Worm (Caenorhabditis elegans) whole organism, L3 larva: ENCODE data around the gene ebp-3.

ENCODE experiments used
- R02D3.7 ChIP-seq: fragments of 150-350 bp; optimal IDR thresholded peaks from 2 replicates; lab custom pipeline; 2014; ENCODE audit warnings: missing biosample characterization, missing genetic modification characterization
- ZK546.5 ChIP-seq: sonication (generic microtip); optimal IDR thresholded peaks from 2 replicates; lab custom pipeline; 2017; ENCODE audit warnings: missing biosample characterization, missing genetic modification characterization
- aly-2 ChIP-seq: fragments of 150-350 bp; optimal IDR thresholded peaks from 2 replicates; lab custom pipeline; 2014; ENCODE audit warnings: missing biosample characterization, missing genetic modification characterization
- ama-1 ChIP-seq: fragments of 150-350 bp; optimal IDR thresholded peaks from 2 replicates; lab custom pipeline; 2018
- ceh-16 ChIP-seq: sonication (generic microtip); optimal IDR thresholded peaks from 2 replicates; lab custom pipeline; 2017; ENCODE audit warnings: missing biosample characterization, missing genetic modification characterization
- ceh-28 ChIP-seq: fragments of 150-350 bp; optimal IDR thresholded peaks from 2 replicates; lab custom pipeline; 2014; ENCODE audit warnings: missing biosample characterization, missing genetic modification reagents, missing genetic modification characterization
- ceh-82 ChIP-seq: fragments of 150-350 bp; optimal IDR thresholded peaks from 2 replicates; lab custom pipeline; 2014; ENCODE audit warnings: missing biosample characterization, missing genetic modification characterization
- daf-12 ChIP-seq: fragments of 150-350 bp; optimal IDR thresholded peaks from 2 replicates; lab custom pipeline; 2014; ENCODE audit warnings: missing biosample characterization, missing genetic modification reagents, missing genetic modification characterization
- egl-27 ChIP-seq: sonication (generic microtip); optimal IDR thresholded peaks from 4 replicates; lab custom pipeline; 2017; ENCODE audit warnings: missing biosample characterization, missing genetic modification reagents, missing genetic modification characterization
- egl-5 ChIP-seq: fragments of 150-350 bp; optimal IDR thresholded peaks from 2 replicates; lab custom pipeline; 2017; ENCODE audit warnings: missing biosample characterization, missing genetic modification reagents, missing genetic modification characterization, inconsistent platforms
- elt-1 ChIP-seq: fragments of 150-350 bp; optimal IDR thresholded peaks from 2 replicates; lab custom pipeline; 2014; ENCODE audit warnings: missing biosample characterization, missing genetic modification characterization
- elt-2 ChIP-seq: sonication (generic microtip); optimal IDR thresholded peaks from 2 replicates; lab custom pipeline; 2016; ENCODE audit warnings: missing genetic modification reagents, mild to moderate bottlenecking, missing genetic modification characterization, missing compliant biosample characterization
- elt-3 ChIP-seq, 3 experiments: fragments of 150-350 bp in 1 of 3; sonication (generic microtip) in 2 of 3; optimal IDR thresholded peaks; 2 replicates in 2 of 3; 4 replicates in 1 of 3; lab custom pipeline; 2014 to 2017; ENCODE audit warnings: missing biosample characterization in 3 of 3, missing genetic modification characterization in 3 of 3
- fkh-10 ChIP-seq: sonication (generic microtip); optimal IDR thresholded peaks from 2 replicates; lab custom pipeline; 2017; ENCODE audit warnings: missing biosample characterization, missing genetic modification reagents, missing genetic modification characterization
- fkh-2 ChIP-seq: fragments of 150-350 bp; optimal IDR thresholded peaks from 2 replicates; lab custom pipeline; 2014; ENCODE audit warnings: missing biosample characterization, missing genetic modification reagents, missing genetic modification characterization
- fos-1 ChIP-seq: fragments of 150-350 bp; optimal IDR thresholded peaks from 2 replicates; lab custom pipeline; 2014; ENCODE audit warnings: missing biosample characterization, missing genetic modification characterization
- hmg-11 ChIP-seq: sonication (generic microtip); optimal IDR thresholded peaks from 2 replicates; lab custom pipeline; 2016; ENCODE audit warnings: missing genetic modification characterization, missing compliant biosample characterization
- jun-1 ChIP-seq: fragments of 150-350 bp; optimal IDR thresholded peaks from 2 replicates; lab custom pipeline; 2014; ENCODE audit warnings: missing biosample characterization, missing genetic modification reagents, missing genetic modification characterization
- lin-39 ChIP-seq: fragments of 150-350 bp; optimal IDR thresholded peaks from 2 replicates; lab custom pipeline; 2018; ENCODE audit warnings: missing biosample characterization, missing genetic modification reagents, missing genetic modification characterization
- lsy-12 ChIP-seq: sonication (generic microtip); optimal IDR thresholded peaks from 2 replicates; lab custom pipeline; 2016; ENCODE audit warnings: mild to moderate bottlenecking, missing genetic modification characterization, missing compliant biosample characterization
- mdl-1 ChIP-seq: fragments of 150-350 bp; optimal IDR thresholded peaks from 2 replicates; lab custom pipeline; 2014; ENCODE audit warnings: missing biosample characterization, missing genetic modification characterization
- nfya-1 ChIP-seq: sonication (generic microtip); optimal IDR thresholded peaks from 2 replicates; lab custom pipeline; 2017; ENCODE audit warnings: missing genetic modification characterization, mild to moderate bottlenecking, missing compliant biosample characterization, antibody characterized with exemption, moderate library complexity; ENCODE audit not compliant: insufficient read depth
- nhr-11 ChIP-seq: fragments of 150-350 bp; optimal IDR thresholded peaks from 2 replicates; lab custom pipeline; 2014; ENCODE audit warnings: missing biosample characterization, missing genetic modification characterization
- nhr-12 ChIP-seq: fragments of 150-350 bp; optimal IDR thresholded peaks from 2 replicates; lab custom pipeline; 2014; ENCODE audit warnings: missing biosample characterization, missing genetic modification characterization
- nhr-23 ChIP-seq: fragments of 150-350 bp; optimal IDR thresholded peaks from 2 replicates; lab custom pipeline; 2014; ENCODE audit warnings: missing biosample characterization, missing genetic modification reagents, missing genetic modification characterization
- nhr-28 ChIP-seq: fragments of 150-350 bp; optimal IDR thresholded peaks from 2 replicates; lab custom pipeline; 2014; ENCODE audit warnings: missing biosample characterization, missing genetic modification characterization
- nhr-43 ChIP-seq: sonication (generic microtip); optimal IDR thresholded peaks from 2 replicates; lab custom pipeline; 2016; ENCODE audit warnings: mild to moderate bottlenecking, missing genetic modification characterization, missing compliant biosample characterization; ENCODE audit not compliant: poor library complexity, severe bottlenecking
- nhr-77 ChIP-seq: fragments of 150-350 bp; optimal IDR thresholded peaks from 2 replicates; lab custom pipeline; 2014; ENCODE audit warnings: missing biosample characterization, missing genetic modification characterization
- pha-4 ChIP-seq: fragments of 150-350 bp; optimal IDR thresholded peaks from 2 replicates; lab custom pipeline; 2014; ENCODE audit warnings: missing biosample characterization, missing genetic modification reagents, missing genetic modification characterization
- pqm-1 ChIP-seq: fragments of 150-350 bp; optimal IDR thresholded peaks from 2 replicates; lab custom pipeline; 2017; ENCODE audit warnings: missing biosample characterization, missing genetic modification characterization, inconsistent platforms
- skn-1 ChIP-seq: fragments of 150-350 bp; optimal IDR thresholded peaks from 2 replicates; lab custom pipeline; 2014; ENCODE audit warnings: missing biosample characterization, missing genetic modification characterization
- snpc-4 ChIP-seq: fragments of 150-350 bp; optimal IDR thresholded peaks from 2 replicates; lab custom pipeline; 2014; ENCODE audit warnings: missing biosample characterization, missing genetic modification characterization
- tbx-2 ChIP-seq: sonication (generic microtip); optimal IDR thresholded peaks from 2 replicates; lab custom pipeline; 2016; ENCODE audit warnings: mild to moderate bottlenecking, missing genetic modification characterization, missing compliant biosample characterization
- unc-62 ChIP-seq: fragments of 150-350 bp; sonication (generic microtip); optimal IDR thresholded peaks from 4 replicates; lab custom pipeline; 2014; ENCODE audit warnings: missing biosample characterization, missing genetic modification reagents, missing genetic modification characterization
- zag-1 ChIP-seq: fragments of 150-350 bp; optimal IDR thresholded peaks from 2 replicates; lab custom pipeline; 2014; ENCODE audit warnings: missing biosample characterization, missing genetic modification characterization
- ztf-11 ChIP-seq: fragments of 150-350 bp; optimal IDR thresholded peaks from 2 replicates; lab custom pipeline; 2014; ENCODE audit warnings: missing biosample characterization, missing genetic modification characterization

Gene ebp-3

ce11 chrV:18091216-18091615 lies 35.4 kb downstream of the ebp-3 start:
- TF ChIP-seq nhr-23 (tag; lab: Kevin White, UChicago), result no peak
- TF ChIP-seq lsy-12 (tag; lab: Kevin White, UChicago), result no peak
- TF ChIP-seq snpc-4 (tag; lab: Kevin White, UChicago), result no peak
- TF ChIP-seq mdl-1 (tag; lab: Kevin White, UChicago), result no peak
- no peak for TF ChIP-seq elt-2
- TF ChIP-seq fkh-2 (tag; lab: Kevin White, UChicago), result no peak
- no peak for TF ChIP-seq lin-39 (tag; lab: Kevin White, UChicago)
- TF ChIP-seq ceh-28 (tag; lab: Kevin White, UChicago), result no peak
- TF ChIP-seq nhr-43 (tag; lab: Kevin White, UChicago), result no peak
- no peak for TF ChIP-seq zag-1 (tag; lab: Kevin White, UChicago)
- no peak for TF ChIP-seq ZK546.5 (tag; lab: Kevin White, UChicago)
- no peak for TF ChIP-seq fkh-10 (GFP tag; lab: Kevin White, UChicago)
- TF ChIP-seq unc-62 (GFP tag; lab: Kevin White, UChicago), result no peak
- no peak for TF ChIP-seq hmg-11 (tag; lab: Kevin White, UChicago)
- TF ChIP-seq jun-1 (tag; lab: Kevin White, UChicago), result no peak
- TF ChIP-seq egl-5 (tag; lab: Kevin White, UChicago), result no peak
- no peak for TF ChIP-seq pha-4 (tag; lab: Kevin White, UChicago)
- TF ChIP-seq daf-12 (tag; lab: Kevin White, UChicago), result no peak
- no peak for TF ChIP-seq nhr-11 (tag; lab: Kevin White, UChicago)

- TF ChIP-seq elt-2, result no peak
- no peak for TF ChIP-seq snpc-4 (tag; lab: Kevin White, UChicago)
- no peak for TF ChIP-seq ceh-16 (tag; lab: Kevin White, UChicago)
- TF ChIP-seq nhr-77 (tag; lab: Kevin White, UChicago), result no peak
- TF ChIP-seq lin-39 (tag; lab: Kevin White, UChicago), result no peak
- no peak for TF ChIP-seq unc-62 (GFP tag; lab: Kevin White, UChicago)
- TF ChIP-seq elt-1 (tag; lab: Kevin White, UChicago), result no peak
- no peak for TF ChIP-seq nfya-1 (tag; lab: Kevin White, UChicago)
- no peak for TF ChIP-seq elt-3 (tag; optimal IDR thresholded peaks at IDR 0.05; lab: Kevin White, UChicago)
- TF ChIP-seq R02D3.7 (tag; lab: Kevin White, UChicago), result no peak
- no peak for TF ChIP-seq hmg-11 (tag; lab: Kevin White, UChicago)
- TF ChIP-seq tbx-2 (tag; lab: Kevin White, UChicago), result no peak
- no peak for TF ChIP-seq fos-1 (tag; lab: Kevin White, UChicago)
- TF ChIP-seq pqm-1 (tag; lab: Kevin White, UChicago), result no peak
- no peak for TF ChIP-seq nhr-11 (tag; lab: Kevin White, UChicago)
- no peak for TF ChIP-seq mdl-1 (tag; lab: Kevin White, UChicago)
- TF ChIP-seq jun-1 (tag; lab: Kevin White, UChicago), result no peak
- no peak for TF ChIP-seq ceh-28 (tag; lab: Kevin White, UChicago)
- TF ChIP-seq fkh-2 (tag; lab: Kevin White, UChicago), result no peak
These were observed 38.2 kb downstream of the ebp-3 start for ce11 chrV:18093941-18094340.

DNA sequence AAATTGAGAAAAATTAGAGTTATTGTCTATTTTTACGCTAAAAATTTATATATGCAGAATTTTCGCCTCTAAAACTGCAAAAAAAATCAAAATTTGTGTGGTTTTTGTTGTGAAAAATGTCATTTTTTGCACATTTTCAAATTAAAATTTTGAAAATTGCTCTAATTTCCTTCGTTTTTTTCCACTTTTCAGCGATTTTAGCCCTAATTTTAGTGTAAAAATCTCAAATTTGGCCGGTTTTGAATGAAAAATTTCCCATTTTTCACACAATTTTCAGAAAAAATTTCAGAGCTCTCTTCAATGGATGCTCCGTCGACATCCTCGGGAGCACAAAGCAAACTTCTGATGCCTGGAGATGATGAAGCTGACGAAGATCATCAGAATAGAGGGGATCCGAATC lies 42.6 kb downstream of the ebp-3 start, which contains the start of gene par-4:
Gene par-4, plus strand, starts transcription at position 301 of the 400 bp plus-strand sequence.
- TF ChIP-seq ZK546.5 (tag; lab: Kevin White, UChicago) (no peak), skn-1 (tag; lab: Kevin White, UChicago) (no peak)

ce11 chrV:18106055-18106454 lies 50.3 kb downstream of the ebp-3 start:
- no peak for TF ChIP-seq nhr-28 (tag; lab: Kevin White, UChicago)
- TF ChIP-seq elt-1 (tag; lab: Kevin White, UChicago), result no peak
- TF ChIP-seq ama-1 (lab: Kevin White, UChicago), result no peak
- TF ChIP-seq fkh-2 (tag; lab: Kevin White, UChicago), result no peak
- TF ChIP-seq ceh-28 (tag; lab: Kevin White, UChicago), result no peak

ce11 chrV:18107969-18108368 lies 52.2 kb downstream of the ebp-3 start, which contains the start of gene Y37H2A.1:
TSS of gene Y37H2A.1 (plus strand) at chrV:18108269.
- TF ChIP-seq nhr-12 (tag; lab: Kevin White, UChicago) (no peak), ceh-28 (tag; lab: Kevin White, UChicago) (no peak), aly-2 (tag; lab: Kevin White, UChicago) (no peak), fkh-10 (GFP tag; lab: Kevin White, UChicago) (no peak), skn-1 (tag; lab: Kevin White, UChicago) (no peak), fos-1 (tag; lab: Kevin White, UChicago) (no peak), egl-27 (tag; lab: Kevin White, UChicago) (no peak), elt-2 (no peak), ztf-11 (no peak), nhr-23 (tag; lab: Kevin White, UChicago) (no peak), jun-1 (tag; lab: Kevin White, UChicago) (no peak), nhr-77 (tag; lab: Kevin White, UChicago) (no peak), elt-1 (tag; lab: Kevin White, UChicago) (no peak), pha-4 (tag; lab: Kevin White, UChicago) (no peak), nfya-1 (tag; lab: Kevin White, UChicago) (no peak), fkh-2 (tag; lab: Kevin White, UChicago) (no peak), ceh-82 (tag; lab: Kevin White, UChicago) (no peak), pqm-1 (tag; lab: Kevin White, UChicago) (no peak), elt-3 (tag; optimal IDR thresholded peaks at IDR 0.05; lab: Kevin White, UChicago) (no peak)
